Fruit fly (Drosophila melanogaster): ENCODE measurements around the gene heca.
A peak's percentile ranks its signal among the peaks of the same experiment; 100 is the strongest.

Gene heca

dm6 chr3R:30248565-30248964 lies 29.2 kb upstream of the heca start (continued):
- peak; percentile 91 for TF ChIP-seq tna (GFP tag; IDR thresholded peaks at IDR 0.05; ENCODE audit: partially characterized antibody)
- peak; percentile 61 for TF ChIP-seq knrl (GFP tag; IDR thresholded peaks at IDR 0.05; ENCODE audit: partially characterized antibody)
- TF ChIP-seq HLH3B (GFP tag; IDR thresholded peaks at IDR 0.05): no peak
- peak; percentile 57; the same call in 2 of the 3 replicates for TF ChIP-seq hb (GFP tag; IDR thresholded peaks at IDR 0.05; ENCODE audit: partially characterized antibody)
- TF ChIP-seq CG11504 (tag; optimal IDR thresholded peaks at IDR 0.05): peak; percentile 22
- TF ChIP-seq HLH54F (GFP tag; optimal IDR thresholded peaks at IDR 0.05): no peak
- peak; percentile 88 for TF ChIP-seq CG14860 (GFP tag; IDR thresholded peaks at IDR 0.05; ENCODE audit: partially characterized antibody)
- TF ChIP-seq Dll (GFP tag; IDR thresholded peaks at IDR 0.05; ENCODE audit: partially characterized antibody): peak; percentile 58; the same call in 2 of the 4 replicates
- no peak for TF ChIP-seq Hsf (GFP tag; optimal IDR thresholded peaks at IDR 0.05)
- TF ChIP-seq nerfin-2 (GFP tag; IDR thresholded peaks at IDR 0.05; ENCODE audit: partially characterized antibody): peak; percentile 65
- TF ChIP-seq CG2129 (GFP tag; IDR thresholded peaks at IDR 0.05; ENCODE audit: partially characterized antibody): no peak; the same call in 1 of the 2 replicates
- TF ChIP-seq sna (GFP tag; IDR thresholded peaks at IDR 0.05; ENCODE audit: partially characterized antibody): peak; percentile 58
- no peak for TF ChIP-seq ash1 (GFP tag; optimal IDR thresholded peaks at IDR 0.05)
- TF ChIP-seq Gug (GFP tag; IDR thresholded peaks at IDR 0.05): 0 out of 4 replicates have a peak, but pooled peaks have one; percentile 10
- no peak for TF ChIP-seq CG7271 (tag; optimal IDR thresholded peaks at IDR 0.05)
- TF ChIP-seq CG6791 (GFP tag; IDR thresholded peaks at IDR 0.05; ENCODE audit: partially characterized antibody): peak; percentile 90
- TF ChIP-seq pita (GFP tag; optimal IDR thresholded peaks at IDR 0.05): no peak
- TF ChIP-seq CG16813 (GFP tag; IDR thresholded peaks at IDR 0.05; ENCODE audit: partially characterized antibody): peak; percentile 74
- TF ChIP-seq unc-4 (GFP tag; IDR thresholded peaks at IDR 0.05; ENCODE audit: partially characterized antibody): peak; percentile 53; the same call in 1 of the 2 replicates
- no peak for TF ChIP-seq pzg (GFP tag; optimal IDR thresholded peaks at IDR 0.05)

- TF ChIP-seq schlank (tag; optimal IDR thresholded peaks at IDR 0.05) (no peak), CG11456 (GFP tag; IDR thresholded peaks at IDR 0.05) (0 out of 3 replicates have a peak, but pooled peaks have one; percentile 8)
Observed at dm6 chr3R:30249283-30249682, 28.4 kb upstream of the heca start, which contains the start of gene CG34299. TSS of gene CG34299 (plus strand) at chr3R:30249583.

dm6 chr3R:30250496-30250978 lies 27.2 kb upstream of the heca start, which contains the start of gene CG9682:
TSS of gene CG9682 (plus strand) at chr3R:30250928.
- peak; percentile 47 for TF ChIP-seq grn (GFP tag; optimal IDR thresholded peaks at IDR 0.05)
- TF ChIP-seq repo (GFP tag; optimal IDR thresholded peaks at IDR 0.05): no peak
- no peak for TF ChIP-seq Atf3 (GFP tag; optimal IDR thresholded peaks at IDR 0.05)
- TF ChIP-seq lab (GFP tag; optimal IDR thresholded peaks at IDR 0.05): peak; percentile 46
- TF ChIP-seq sug (tag; optimal IDR thresholded peaks at IDR 0.05): peak; percentile 53
- peak; percentile 57 for TF ChIP-seq exex (tag; optimal IDR thresholded peaks at IDR 0.05)
- peak; percentile 2 for TF ChIP-seq sd (tag; optimal IDR thresholded peaks at IDR 0.05)

dm6 chr3R:30252317-30252716 lies 25.4 kb upstream of the heca start:
- peak; percentile 94 for TF ChIP-seq CG11504 (tag; optimal IDR thresholded peaks at IDR 0.05)
- no peak for TF ChIP-seq Hsf (GFP tag; optimal IDR thresholded peaks at IDR 0.05)
- no peak for TF ChIP-seq Adf1 (GFP tag; IDR thresholded peaks at IDR 0.05)
- TF ChIP-seq Asciz (GFP tag; optimal IDR thresholded peaks at IDR 0.05): no peak
- peak; percentile 75 for TF ChIP-seq CG1529 (GFP tag; optimal IDR thresholded peaks at IDR 0.05)
